Fruit fly (Drosophila melanogaster): Measurements from ENCODE around the gene CG34268.
A peak's percentile ranks its signal among the peaks of the same experiment; 100 is the strongest.

The CG34268 gene

DNA sequence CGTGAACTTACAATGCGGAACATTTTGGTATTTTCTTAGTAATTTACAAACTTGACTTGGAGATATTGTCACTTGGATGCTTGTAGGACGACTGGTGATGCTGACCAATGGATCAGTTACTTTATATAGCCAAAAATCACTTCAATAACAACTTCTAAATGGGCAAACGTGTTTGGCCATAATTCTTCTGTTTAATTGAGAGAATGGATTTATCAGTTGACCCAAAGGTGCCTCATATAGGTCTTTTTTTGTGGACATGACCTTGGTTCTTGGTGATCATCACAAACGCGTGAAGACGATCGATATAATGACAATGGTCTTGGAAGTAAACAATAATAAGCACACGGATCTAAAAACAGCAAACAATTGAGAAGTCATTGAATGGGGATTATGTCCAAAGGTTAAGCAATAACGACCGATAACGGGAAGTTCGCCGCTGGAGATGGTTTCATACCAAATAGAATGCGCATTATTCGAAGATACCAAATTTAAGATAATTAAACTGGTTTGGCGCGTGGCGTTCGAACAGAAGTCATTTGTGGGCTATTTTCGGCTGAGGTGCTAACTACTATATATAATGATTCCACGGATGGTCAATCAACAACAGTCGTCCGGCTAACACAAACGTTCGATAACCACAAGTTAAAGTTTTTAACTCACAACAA is at the start of gene CG34268, which contains the start of gene CG34267:
CG34268 (plus strand) TSS at position 615 of the 665 bp plus-strand sequence.
CG34267 (minus strand) TSS at position 101 of the 665 bp plus-strand sequence.
- TF ChIP-seq psq (optimal IDR thresholded peaks at IDR 0.05) (no peak), Dll (optimal IDR thresholded peaks at IDR 0.05) (no peak), pan (optimal IDR thresholded peaks at IDR 0.05) (no peak), EcR (GFP tag; optimal IDR thresholded peaks at IDR 0.05) (no peak), usp (GFP tag; optimal IDR thresholded peaks at IDR 0.05) (no peak), CG8478 (optimal IDR thresholded peaks at IDR 0.05) (no peak)

DNA sequence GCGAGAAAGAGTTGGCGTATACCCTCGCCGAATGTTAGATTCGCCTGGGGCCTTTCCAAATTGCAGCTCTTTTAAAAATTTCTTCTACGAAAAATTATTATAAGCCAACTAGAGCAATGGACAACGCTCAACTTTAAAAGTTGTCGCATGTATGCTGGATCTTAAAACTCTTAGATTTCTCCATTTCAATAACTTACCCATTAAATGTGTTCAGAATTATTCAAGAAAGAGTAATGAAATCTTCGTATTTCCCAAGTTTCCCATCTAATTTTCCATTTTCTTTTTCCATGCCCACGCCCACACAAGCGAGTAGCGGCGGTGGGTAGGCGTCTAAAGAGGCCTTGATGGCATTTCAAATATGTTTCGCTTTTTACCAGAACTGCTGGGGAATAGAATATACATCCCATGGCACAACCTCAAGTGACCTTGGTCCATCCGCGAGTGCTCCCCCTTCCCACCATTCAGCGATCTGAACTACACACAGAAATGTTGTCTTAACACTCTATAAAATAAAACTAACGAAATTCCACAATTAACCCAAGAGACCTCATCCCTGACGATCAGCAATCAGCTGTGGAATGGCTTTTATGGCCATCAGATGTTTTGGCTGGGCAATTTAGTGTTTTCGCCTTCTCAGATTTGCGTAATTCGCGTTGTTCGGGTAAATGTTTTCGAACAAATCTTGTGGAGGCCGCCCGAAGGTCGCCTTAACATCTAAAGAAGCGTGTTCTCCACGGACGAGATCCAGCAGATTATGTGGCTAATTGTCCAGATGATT is 45.8 kb upstream of the CG34268 start:
- TF ChIP-seq Dll (optimal IDR thresholded peaks at IDR 0.05) (no peak), CG8478 (optimal IDR thresholded peaks at IDR 0.05) (no peak), usp (GFP tag; optimal IDR thresholded peaks at IDR 0.05) (no peak), EcR (GFP tag; optimal IDR thresholded peaks at IDR 0.05) (no peak), psq (optimal IDR thresholded peaks at IDR 0.05) (no peak), pan (optimal IDR thresholded peaks at IDR 0.05) (no peak)

DNA sequence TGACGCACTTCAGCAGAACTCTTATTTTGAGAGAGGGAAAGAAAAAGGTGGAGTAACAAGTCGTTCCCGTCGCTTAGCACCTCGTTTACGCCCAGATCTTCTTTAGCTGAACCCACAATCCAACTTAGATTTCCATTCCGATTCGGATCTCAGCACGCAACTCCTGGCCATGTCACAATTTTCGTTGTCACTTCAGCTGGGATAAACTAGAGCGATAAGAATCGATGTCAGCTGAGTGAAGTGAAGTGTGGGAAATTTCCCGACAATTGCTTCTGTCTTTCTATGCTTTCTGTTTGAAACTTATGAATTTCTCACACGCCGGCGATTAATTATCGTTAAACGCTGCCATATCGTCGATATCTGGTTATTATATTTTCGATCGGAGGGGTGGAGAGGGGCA is 44.4 kb upstream of the CG34268 start:
- TF ChIP-seq Dll (optimal IDR thresholded peaks at IDR 0.05) = no peak
- TF ChIP-seq EcR (GFP tag; optimal IDR thresholded peaks at IDR 0.05) = no peak
- no peak for TF ChIP-seq CG8478 (optimal IDR thresholded peaks at IDR 0.05)
- TF ChIP-seq psq (optimal IDR thresholded peaks at IDR 0.05) = no peak
- TF ChIP-seq pan (optimal IDR thresholded peaks at IDR 0.05) = no peak
- no peak for TF ChIP-seq usp (GFP tag; optimal IDR thresholded peaks at IDR 0.05)

DNA sequence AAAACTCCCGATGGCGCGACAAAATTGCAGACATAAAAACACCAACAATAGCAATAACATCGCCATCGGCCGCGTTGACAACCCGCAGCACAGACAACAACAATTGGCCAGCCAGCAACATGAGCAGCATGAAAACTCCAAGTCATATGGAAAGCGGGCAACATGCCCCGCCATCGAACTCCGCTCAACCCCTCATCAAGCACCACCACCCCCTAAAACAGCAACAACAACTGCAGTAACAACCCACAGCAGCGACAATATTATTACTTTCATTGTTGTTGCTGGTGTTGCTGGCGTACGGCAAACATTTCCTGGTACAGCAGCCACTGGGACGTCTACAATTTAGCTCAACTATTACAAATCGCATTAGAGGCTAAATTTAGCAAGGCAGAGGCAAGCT is 43.4 kb upstream of the CG34268 start:
- TF ChIP-seq EcR (GFP tag; optimal IDR thresholded peaks at IDR 0.05) (no peak), Dll (optimal IDR thresholded peaks at IDR 0.05) (no peak), usp (GFP tag; optimal IDR thresholded peaks at IDR 0.05) (no peak), pan (optimal IDR thresholded peaks at IDR 0.05) (no peak), CG8478 (optimal IDR thresholded peaks at IDR 0.05) (no peak)

DNA sequence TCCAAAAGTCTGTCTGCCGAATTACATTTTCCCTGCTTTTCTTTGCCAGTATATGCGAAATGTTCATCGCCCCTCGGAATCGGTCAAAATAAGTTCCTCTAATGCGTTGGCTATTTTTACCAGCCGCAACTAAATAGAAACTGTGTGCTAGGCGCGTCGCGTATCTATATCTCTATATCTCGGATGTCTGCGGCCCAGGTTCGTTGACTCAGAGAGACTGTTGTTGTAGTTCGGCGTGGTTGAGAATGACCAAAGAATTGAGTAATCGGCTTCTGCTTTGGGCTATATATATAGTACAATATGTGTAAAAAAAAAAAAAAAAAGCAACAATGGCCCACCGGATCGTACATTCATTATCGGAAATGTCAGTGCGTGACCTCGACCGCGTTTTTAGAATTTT is 35.3 kb upstream of the CG34268 start:
- TF ChIP-seq CG8478 (optimal IDR thresholded peaks at IDR 0.05) (no peak), EcR (GFP tag; optimal IDR thresholded peaks at IDR 0.05) (no peak), psq (optimal IDR thresholded peaks at IDR 0.05) (no peak), usp (GFP tag; optimal IDR thresholded peaks at IDR 0.05) (no peak), Dll (optimal IDR thresholded peaks at IDR 0.05) (no peak), pan (optimal IDR thresholded peaks at IDR 0.05) (no peak)

DNA sequence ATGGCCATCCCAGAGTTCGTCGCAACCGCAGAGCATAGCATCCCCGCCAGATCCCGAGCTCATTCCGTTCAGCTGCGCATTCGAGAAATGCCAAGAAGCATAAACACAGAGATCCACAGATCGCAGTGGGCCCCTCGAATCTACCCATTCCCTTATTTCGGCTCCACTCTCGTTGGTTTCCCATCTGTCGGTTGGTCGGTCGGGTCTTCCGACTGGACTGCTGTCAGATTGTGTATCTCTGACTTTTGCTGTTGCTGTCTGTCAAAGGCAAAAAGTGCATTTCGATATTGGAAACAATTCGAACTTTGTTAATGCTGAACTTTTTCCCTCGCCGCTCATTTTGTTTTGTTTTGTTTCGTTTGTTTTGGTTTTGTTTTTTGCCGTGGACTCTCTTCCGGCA is 29.6 kb upstream of the CG34268 start:
- TF ChIP-seq usp (GFP tag; optimal IDR thresholded peaks at IDR 0.05) (no peak), pan (optimal IDR thresholded peaks at IDR 0.05) (no peak), EcR (GFP tag; optimal IDR thresholded peaks at IDR 0.05) (no peak), psq (optimal IDR thresholded peaks at IDR 0.05) (no peak), Dll (optimal IDR thresholded peaks at IDR 0.05) (no peak), CG8478 (optimal IDR thresholded peaks at IDR 0.05) (no peak)

DNA sequence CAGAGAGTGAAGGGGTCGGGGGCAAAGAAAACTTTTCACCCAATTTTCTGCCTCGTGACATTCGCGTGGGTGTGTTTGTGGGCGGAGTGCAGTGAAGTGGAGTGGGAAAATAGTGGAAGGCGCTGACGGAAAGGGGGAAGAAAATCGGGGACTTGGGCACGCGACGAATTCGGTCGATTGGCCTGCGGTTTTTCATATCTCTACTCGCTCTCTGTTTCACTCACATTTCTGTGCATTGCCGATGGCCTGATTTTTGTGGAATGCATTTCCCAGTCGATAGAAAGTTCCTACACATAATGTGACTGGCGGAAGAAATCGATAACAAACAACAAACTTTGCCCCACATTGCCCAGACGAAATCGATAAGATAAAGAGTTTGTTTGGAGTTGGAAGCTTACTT is 27.7 kb upstream of the CG34268 start:
- no peak for TF ChIP-seq EcR (GFP tag; optimal IDR thresholded peaks at IDR 0.05)

DNA sequence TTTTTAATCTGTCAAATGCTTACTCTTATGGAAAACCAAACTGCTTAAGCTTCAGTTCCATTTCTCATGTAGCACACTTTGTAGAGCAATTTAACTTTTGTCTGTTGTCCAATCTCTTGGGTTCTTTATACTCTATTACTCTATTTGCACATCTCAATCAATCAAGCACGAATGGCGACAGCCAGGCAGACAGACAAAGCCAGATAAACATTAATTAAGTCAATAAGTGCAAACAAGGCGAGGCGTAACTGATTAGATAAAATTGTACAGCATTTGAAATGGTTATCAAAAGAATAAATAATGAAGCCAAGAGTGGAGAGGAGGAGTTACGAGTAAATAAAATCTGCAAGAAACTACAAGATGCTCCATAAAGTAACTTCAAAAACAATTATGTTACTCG is 16.9 kb upstream of the CG34268 start:
- TF ChIP-seq pan (optimal IDR thresholded peaks at IDR 0.05) = no peak

DNA sequence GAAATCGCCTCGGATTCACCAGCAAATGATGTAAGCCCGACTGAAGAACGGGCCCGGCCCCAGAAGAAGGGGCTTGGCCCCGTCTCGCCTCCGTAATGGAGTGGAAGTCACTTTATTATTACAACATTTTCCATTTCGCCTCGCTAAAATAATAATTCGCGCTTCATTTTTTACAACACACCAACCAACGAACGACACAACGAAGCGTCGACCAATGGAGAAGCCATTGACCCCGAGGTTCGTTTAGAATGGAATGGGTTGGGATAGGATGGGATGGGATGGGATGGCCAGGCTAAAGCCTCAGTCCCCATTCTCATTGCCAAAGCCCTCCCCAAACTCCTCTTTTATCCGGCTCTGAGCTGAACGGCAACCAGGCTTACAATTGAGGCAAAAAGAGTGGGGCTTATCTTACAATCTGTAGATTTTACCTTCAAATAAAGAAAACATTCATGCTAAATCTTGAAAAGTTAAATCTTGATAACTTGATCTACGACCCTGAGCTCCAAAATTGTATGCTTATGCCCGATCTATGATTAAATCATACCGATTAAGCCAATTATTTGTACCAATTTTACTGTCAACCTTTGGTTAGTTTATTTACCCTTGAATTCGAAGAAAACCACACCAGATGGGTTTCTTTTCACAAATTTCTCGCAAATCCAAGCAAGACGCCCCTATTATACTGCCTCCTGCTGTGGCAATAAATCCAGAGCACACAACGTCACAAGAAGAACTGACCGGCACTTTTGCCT is 16.0 kb upstream of the CG34268 start:
- TF ChIP-seq EcR (GFP tag; optimal IDR thresholded peaks at IDR 0.05) (peak in 1 of 2 experiments; percentile 49), Dll (optimal IDR thresholded peaks at IDR 0.05) (no peak)

DNA sequence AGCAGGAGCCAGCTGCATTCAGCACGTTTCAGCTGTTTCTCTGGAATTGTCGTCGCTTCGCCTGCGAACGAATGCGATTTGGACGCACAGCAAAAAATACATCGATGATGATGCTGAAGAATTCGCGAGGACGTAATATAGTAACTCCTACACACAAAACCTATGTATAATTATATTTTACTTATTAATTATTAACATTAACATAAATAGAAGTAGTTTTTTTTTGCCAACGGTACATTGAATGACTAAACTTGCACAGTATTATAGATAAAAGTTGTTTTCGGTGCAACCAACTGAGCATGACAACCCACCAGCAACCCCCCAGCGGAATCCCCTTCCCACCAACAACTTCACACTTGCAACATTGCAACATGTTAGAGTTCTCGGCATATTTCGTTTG is 15.4 kb upstream of the CG34268 start:
- TF ChIP-seq EcR (GFP tag; optimal IDR thresholded peaks at IDR 0.05) = no peak
- no peak for TF ChIP-seq usp (GFP tag; optimal IDR thresholded peaks at IDR 0.05)
- no peak for TF ChIP-seq pan (optimal IDR thresholded peaks at IDR 0.05)
- TF ChIP-seq CG8478 (optimal IDR thresholded peaks at IDR 0.05) = no peak
- no peak for TF ChIP-seq Dll (optimal IDR thresholded peaks at IDR 0.05)
- TF ChIP-seq psq (optimal IDR thresholded peaks at IDR 0.05) = no peak

DNA sequence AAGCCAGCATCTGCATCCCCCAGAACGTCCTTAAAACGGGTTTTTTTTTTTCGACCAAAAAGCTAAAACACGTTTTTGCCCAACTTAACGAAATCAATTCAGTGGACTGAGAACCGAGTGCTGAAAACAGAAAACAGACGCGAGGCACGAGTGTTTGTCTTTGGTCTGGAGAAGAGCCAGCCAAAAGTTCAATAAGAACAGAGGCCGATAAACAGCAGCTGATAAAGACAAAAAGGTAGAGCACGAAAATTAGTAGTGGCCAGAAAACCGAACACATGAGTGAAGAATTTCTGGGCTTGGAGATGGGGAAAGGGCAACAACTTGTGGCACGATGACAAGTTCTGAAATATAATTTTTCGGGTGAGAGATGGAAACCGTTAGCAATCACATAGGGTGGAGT is 12.6 kb upstream of the CG34268 start:
- no peak for TF ChIP-seq EcR (GFP tag; optimal IDR thresholded peaks at IDR 0.05)
- no peak for TF ChIP-seq Dll (optimal IDR thresholded peaks at IDR 0.05)
- TF ChIP-seq pan (optimal IDR thresholded peaks at IDR 0.05) = no peak
- TF ChIP-seq usp (GFP tag; optimal IDR thresholded peaks at IDR 0.05) = no peak
- no peak for TF ChIP-seq psq (optimal IDR thresholded peaks at IDR 0.05)
- TF ChIP-seq CG8478 (optimal IDR thresholded peaks at IDR 0.05) = no peak

DNA sequence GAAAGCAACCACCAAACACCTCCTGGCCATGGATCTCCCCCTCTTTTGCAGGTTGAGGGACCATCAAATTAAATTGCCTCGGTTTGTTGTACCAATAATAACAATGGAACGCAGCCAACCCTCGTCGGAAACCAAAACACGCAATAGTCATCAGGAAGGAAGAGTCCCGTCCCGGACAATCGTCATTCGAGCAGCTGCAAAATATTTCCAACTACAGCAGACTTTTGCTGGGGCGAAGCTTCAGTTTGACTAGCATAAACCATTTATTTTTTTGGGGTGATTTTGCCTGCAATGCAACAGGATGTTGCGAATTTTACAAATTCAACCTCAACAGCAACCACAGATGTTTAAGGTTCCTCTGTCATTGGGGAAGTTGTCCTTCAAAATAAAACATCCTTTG is 12.2 kb upstream of the CG34268 start:
- TF ChIP-seq Dll (optimal IDR thresholded peaks at IDR 0.05) (no peak), CG8478 (optimal IDR thresholded peaks at IDR 0.05) (no peak), EcR (GFP tag; optimal IDR thresholded peaks at IDR 0.05) (no peak), pan (optimal IDR thresholded peaks at IDR 0.05) (no peak), psq (optimal IDR thresholded peaks at IDR 0.05) (no peak), usp (GFP tag; optimal IDR thresholded peaks at IDR 0.05) (no peak)
